Fruit fly (Drosophila melanogaster) whole organism, prepupa: Measurements from ENCODE around the gene CG14915.
A peak's percentile ranks its signal among the peaks of the same experiment; 100 is the strongest.

Experiments used
- Blimp-1 ChIP-seq: fragments of 200-800 bp; sonication (Bioruptor generic); optimal IDR thresholded peaks from 3 replicates; lab custom pipeline; 2017; ENCODE audit warnings: missing biosample characterization, missing genetic modification characterization, mild to moderate bottlenecking, moderate library complexity, missing genetic modification reagents
- CG11902 ChIP-seq: fragments of 200-800 bp; sonication (Bioruptor generic); optimal IDR thresholded peaks from 3 replicates; lab custom pipeline; 2016; ENCODE audit warnings: missing biosample characterization, missing genetic modification characterization
- CG15336 ChIP-seq: fragments of 200-800 bp; sonication (Bioruptor generic); IDR thresholded peaks from 2 replicates; pipeline ENCODE4 v1.3.6; 2022; ENCODE audit warnings: missing biosample characterization, missing genetic modification characterization
- CG1621 ChIP-seq: fragments of 200-800 bp; sonication (Bioruptor generic); optimal IDR thresholded peaks from 3 replicates; lab custom pipeline; 2018; ENCODE audit warnings: missing biosample characterization, mild to moderate bottlenecking, missing genetic modification characterization
- CG16779 ChIP-seq: fragments of 200-800 bp; sonication (Bioruptor generic); optimal IDR thresholded peaks from 3 replicates; lab custom pipeline; 2017; ENCODE audit warnings: missing biosample characterization, mild to moderate bottlenecking, missing genetic modification characterization
- CG34406 ChIP-seq: fragments of 200-800 bp; sonication (Bioruptor generic); optimal IDR thresholded peaks from 3 replicates; lab custom pipeline; 2016; ENCODE audit warnings: missing biosample characterization, missing genetic modification characterization
- CG6163 ChIP-seq: fragments of 200-800 bp; sonication (Bioruptor generic); IDR thresholded peaks from 3 replicates; pipeline ENCODE4 v1.3.6; 2022; ENCODE audit warnings: missing biosample characterization, missing genetic modification characterization
- CG6808 ChIP-seq: fragments of 200-800 bp; sonication (Bioruptor generic); optimal IDR thresholded peaks from 3 replicates; lab custom pipeline; 2017; ENCODE audit warnings: missing biosample characterization, missing genetic modification characterization, mild to moderate bottlenecking, moderate library complexity, missing genetic modification reagents
- CG7368 ChIP-seq: fragments of 200-800 bp; sonication (Bioruptor generic); optimal IDR thresholded peaks from 3 replicates; lab custom pipeline; 2016; ENCODE audit warnings: missing biosample characterization, missing genetic modification characterization
- CG8119 ChIP-seq: fragments of 200-800 bp; sonication (Bioruptor generic); IDR thresholded peaks from 3 replicates; pipeline ENCODE4 v1.3.6; 2022; ENCODE audit warnings: missing biosample characterization, missing genetic modification characterization
- CG8319 ChIP-seq: fragments of 200-800 bp; sonication (Bioruptor generic); optimal IDR thresholded peaks from 3 replicates; lab custom pipeline; 2016; ENCODE audit warnings: missing biosample characterization, missing genetic modification characterization
- CG8632 ChIP-seq: fragments of 200-800 bp; sonication (Bioruptor generic); optimal IDR thresholded peaks from 3 replicates; lab custom pipeline; 2016; ENCODE audit warnings: missing biosample characterization, missing genetic modification characterization
- CG9139 ChIP-seq: fragments of 200-800 bp; sonication (Bioruptor generic); optimal IDR thresholded peaks from 3 replicates; lab custom pipeline; 2017; ENCODE audit warnings: missing biosample characterization, mild to moderate bottlenecking, missing genetic modification characterization
- Eip75B ChIP-seq: fragments of 200-800 bp; sonication (Bioruptor generic); optimal IDR thresholded peaks from 3 replicates; lab custom pipeline; 2016; ENCODE audit warnings: missing biosample characterization, missing genetic modification characterization
- Eip78C ChIP-seq: fragments of 200-800 bp; sonication (Bioruptor generic); peaks from one replicate; lab custom pipeline; 2016; ENCODE audit warnings: missing biosample characterization, missing genetic modification characterization
- Ets21C ChIP-seq: fragments of 200-800 bp; sonication (Bioruptor generic); optimal IDR thresholded peaks from 3 replicates; lab custom pipeline; 2016; ENCODE audit warnings: missing biosample characterization, missing genetic modification characterization
- Gug ChIP-seq: fragments of 200-800 bp; sonication (Bioruptor generic); IDR thresholded peaks from 2 replicates; pipeline ENCODE4 v1.3.6; 2022; ENCODE audit warnings: missing biosample characterization, missing genetic modification characterization
- Lpt ChIP-seq: fragments of 200-800 bp; sonication (Bioruptor generic); optimal IDR thresholded peaks from 3 replicates; lab custom pipeline; 2016; ENCODE audit warnings: missing biosample characterization, missing genetic modification characterization
- Met ChIP-seq: fragments of 200-800 bp; sonication (Bioruptor generic); optimal IDR thresholded peaks from 3 replicates; lab custom pipeline; 2016; ENCODE audit warnings: missing biosample characterization, missing genetic modification characterization
- OdsH ChIP-seq: fragments of 200-800 bp; sonication (Bioruptor generic); optimal IDR thresholded peaks from 3 replicates; lab custom pipeline; 2016; ENCODE audit warnings: missing biosample characterization, missing genetic modification characterization
- Smox ChIP-seq: fragments of 200-800 bp; sonication (Bioruptor generic); optimal IDR thresholded peaks from 3 replicates; lab custom pipeline; 2016; ENCODE audit warnings: missing biosample characterization, missing genetic modification characterization
- Sox102F ChIP-seq: fragments of 200-800 bp; sonication (Bioruptor generic); optimal IDR thresholded peaks from 2 replicates; lab custom pipeline; 2016; ENCODE audit warnings: missing biosample characterization, mild to moderate bottlenecking, missing genetic modification characterization
- achi ChIP-seq: fragments of 200-800 bp; sonication (Bioruptor generic); optimal IDR thresholded peaks from 3 replicates; lab custom pipeline; 2016; ENCODE audit warnings: missing biosample characterization, missing genetic modification characterization
- acj6 ChIP-seq: fragments of 200-800 bp; sonication (Bioruptor generic); optimal IDR thresholded peaks from 3 replicates; lab custom pipeline; 2016; ENCODE audit warnings: missing biosample characterization, missing genetic modification characterization
- cyc ChIP-seq: fragments of 200-800 bp; sonication (Bioruptor generic); optimal IDR thresholded peaks from 3 replicates; lab custom pipeline; 2016; ENCODE audit warnings: missing biosample characterization, missing genetic modification characterization
- dsx ChIP-seq: fragments of 200-800 bp; optimal IDR thresholded peaks from 3 replicates; lab custom pipeline; 2019; ENCODE audit warnings: missing biosample characterization, mild to moderate bottlenecking, missing genetic modification characterization, moderate library complexity; ENCODE audit not compliant: poor library complexity, severe bottlenecking
- fd59A ChIP-seq: fragments of 200-800 bp; sonication (Bioruptor generic); optimal IDR thresholded peaks from 2 replicates; lab custom pipeline; 2017; ENCODE audit warnings: missing biosample characterization, mild to moderate bottlenecking, missing genetic modification characterization, missing genetic modification reagents
- fd85E ChIP-seq: fragments of 200-800 bp; sonication (Bioruptor generic); optimal IDR thresholded peaks from 3 replicates; lab custom pipeline; 2016; ENCODE audit warnings: missing biosample characterization, missing genetic modification characterization
- fkh ChIP-seq: fragments of 200-800 bp; sonication (Bioruptor generic); optimal IDR thresholded peaks from 3 replicates; lab custom pipeline; 2017; ENCODE audit warnings: missing biosample characterization, mild to moderate bottlenecking, missing genetic modification characterization, moderate library complexity
- net ChIP-seq: fragments of 200-800 bp; sonication (Bioruptor generic); optimal IDR thresholded peaks from 3 replicates; lab custom pipeline; 2016; ENCODE audit warnings: missing biosample characterization, missing genetic modification characterization
- salr ChIP-seq, 2 experiments: fragments of 200-800 bp; sonication (Bioruptor generic); optimal IDR thresholded peaks; 3 replicates each; lab custom pipeline; 2016 to 2018; ENCODE audit warnings: missing biosample characterization in 2 of 2, missing genetic modification characterization in 2 of 2, mild to moderate bottlenecking in 1 of 2
- ss ChIP-seq, 2 experiments: fragments of 200-800 bp; sonication (Bioruptor generic); optimal IDR thresholded peaks; 2 replicates in 1 of 2; 3 replicates in 1 of 2; lab custom pipeline; 2017 to 2018; ENCODE audit warnings: mild to moderate bottlenecking in 2 of 2, missing biosample characterization in 2 of 2, missing genetic modification characterization in 2 of 2, moderate library complexity in 1 of 2
- svp ChIP-seq: fragments of 200-800 bp; sonication (Bioruptor generic); peaks from one replicate; lab custom pipeline; 2016; ENCODE audit warnings: missing biosample characterization, missing genetic modification characterization
- topi ChIP-seq: fragments of 200-800 bp; sonication (Bioruptor generic); optimal IDR thresholded peaks from 3 replicates; lab custom pipeline; 2016; ENCODE audit warnings: missing biosample characterization, missing genetic modification characterization
- vri ChIP-seq: fragments of 200-800 bp; sonication (Bioruptor generic); optimal IDR thresholded peaks from 3 replicates; lab custom pipeline; 2016; ENCODE audit warnings: missing biosample characterization, mild to moderate bottlenecking, missing genetic modification characterization

The CG14915 gene

dm6 chr2L:11058111-11058665 lies 12.6 kb upstream of the CG14915 start (continued):
- no peak for TF ChIP-seq Sox102F (GFP tag; lab: Kevin White, UChicago)
- no peak for TF ChIP-seq acj6
- TF ChIP-seq Ets21C = no peak
- no peak for TF ChIP-seq CG8632 (GFP tag; lab: Kevin White, UChicago)
- TF ChIP-seq ss (GFP tag; optimal IDR thresholded peaks at IDR 0.05; lab: Kevin White, UChicago) = no peak
- peak; percentile 18; the same call in 1 of the 2 replicates for TF ChIP-seq CG15336 (GFP tag; lab: Robert Waterston, UW)
- TF ChIP-seq dsx (GFP tag; lab: Kevin White, UChicago) = no peak
- no peak for TF ChIP-seq OdsH (GFP tag; lab: Kevin White, UChicago)
- TF ChIP-seq salr (GFP tag; optimal IDR thresholded peaks at IDR 0.05; lab: Kevin White, UChicago) = no peak
- TF ChIP-seq CG11902 = no peak
- TF ChIP-seq fkh (GFP tag; lab: Kevin White, UChicago) = no peak
- no peak for TF ChIP-seq Blimp-1 (GFP tag; lab: Kevin White, UChicago)
- 0 out of 3 replicates have a peak, but pooled peaks have one; percentile 7 for TF ChIP-seq CG6163 (GFP tag; lab: Robert Waterston, UW)

- no peak for TF ChIP-seq CG11902
- no peak for TF ChIP-seq Met (GFP tag; lab: Kevin White, UChicago)
- no peak for TF ChIP-seq CG6163 (GFP tag; lab: Robert Waterston, UW)
- no peak for TF ChIP-seq CG15336 (GFP tag; lab: Robert Waterston, UW)
- TF ChIP-seq achi (GFP tag; lab: Kevin White, UChicago) = no peak
- no peak for TF ChIP-seq CG34406 (GFP tag; lab: Kevin White, UChicago)
- no peak for TF ChIP-seq Eip78C
- TF ChIP-seq CG16779 (tag; lab: Kevin White, UChicago) = no peak
- peak; percentile 77 for TF ChIP-seq svp (GFP tag; lab: Kevin White, UChicago)
- no peak for TF ChIP-seq cyc (GFP tag; lab: Kevin White, UChicago)
- no peak for TF ChIP-seq Smox
- peak; percentile 42 for TF ChIP-seq dsx (GFP tag; lab: Kevin White, UChicago)
- no peak for TF ChIP-seq Eip75B (GFP tag; lab: Kevin White, UChicago)
- no peak for TF ChIP-seq fkh (GFP tag; lab: Kevin White, UChicago)
- no peak for TF ChIP-seq Ets21C
- no peak for TF ChIP-seq CG1621
- no peak for TF ChIP-seq vri
- TF ChIP-seq fd59A (GFP tag; lab: Kevin White, UChicago) = no peak
- no peak for TF ChIP-seq CG7368 (GFP tag; lab: Kevin White, UChicago)
- no peak for TF ChIP-seq Blimp-1 (GFP tag; lab: Kevin White, UChicago)
- TF ChIP-seq CG8119 (GFP tag; lab: Robert Waterston, UW) = no peak
- no peak for TF ChIP-seq CG6808
- no peak for TF ChIP-seq Gug (GFP tag; lab: Robert Waterston, UW)
- peak; percentile 38 for TF ChIP-seq CG9139
- peak in 1 of 2 experiments; percentile 2 for TF ChIP-seq ss (GFP tag; optimal IDR thresholded peaks at IDR 0.05; lab: Kevin White, UChicago)
- no peak for TF ChIP-seq fd85E
Measured at dm6 chr2L:11059206-11059605, 11.6 kb upstream of the CG14915 start.

- TF ChIP-seq Met (GFP tag; lab: Kevin White, UChicago) = no peak
- TF ChIP-seq CG8319 (GFP tag; lab: Kevin White, UChicago) = no peak
- peak; percentile 66 for TF ChIP-seq Eip78C
- peak; percentile 5 for TF ChIP-seq Lpt (GFP tag; lab: Kevin White, UChicago)
- no peak for TF ChIP-seq topi
- peak; percentile 16 for TF ChIP-seq net
- peak; percentile 11; the same call in 1 of the 3 replicates for TF ChIP-seq CG6163 (GFP tag; lab: Robert Waterston, UW)
- TF ChIP-seq achi (GFP tag; lab: Kevin White, UChicago) = no peak
- no peak for TF ChIP-seq Ets21C
- no peak for TF ChIP-seq Eip75B (GFP tag; lab: Kevin White, UChicago)
- peak; percentile 57 for TF ChIP-seq svp (GFP tag; lab: Kevin White, UChicago)
- peak; percentile 19; the same call in 1 of the 2 replicates for TF ChIP-seq Gug (GFP tag; lab: Robert Waterston, UW)
Measured at dm6 chr2L:11061155-11061554, 9.7 kb upstream of the CG14915 start.
